Worm (Caenorhabditis elegans) whole organism, midembryonic: ENCODE results near the gene W04E12.5.

Experiments
- T22C8.4 ChIP-seq: fragments of 200-800 bp; sonication (Bioruptor generic); IDR thresholded peaks from 2 replicates; pipeline ENCODE4 v1.3.6; 2022; ENCODE audit warnings: missing genetic modification characterization, missing compliant biosample characterization
- flt-1 ChIP-seq: fragments of 200-800 bp; sonication (Bioruptor generic); IDR thresholded peaks from 2 replicates; pipeline ENCODE4 v1.3.6; 2022; ENCODE audit warnings: missing genetic modification characterization, missing compliant biosample characterization
- ref-1 ChIP-seq: fragments of 200-800 bp; sonication (Bioruptor generic); conservative IDR thresholded peaks from 2 replicates; pipeline ENCODE4 v1.3.6; 2022; ENCODE audit warnings: missing genetic modification reagents, missing genetic modification characterization, missing compliant biosample characterization
- tab-1 ChIP-seq: fragments of 200-800 bp; sonication (Bioruptor generic); IDR thresholded peaks from 2 replicates; pipeline ENCODE4 v1.3.6; 2022; ENCODE audit warnings: missing genetic modification characterization, missing compliant biosample characterization

DNA sequence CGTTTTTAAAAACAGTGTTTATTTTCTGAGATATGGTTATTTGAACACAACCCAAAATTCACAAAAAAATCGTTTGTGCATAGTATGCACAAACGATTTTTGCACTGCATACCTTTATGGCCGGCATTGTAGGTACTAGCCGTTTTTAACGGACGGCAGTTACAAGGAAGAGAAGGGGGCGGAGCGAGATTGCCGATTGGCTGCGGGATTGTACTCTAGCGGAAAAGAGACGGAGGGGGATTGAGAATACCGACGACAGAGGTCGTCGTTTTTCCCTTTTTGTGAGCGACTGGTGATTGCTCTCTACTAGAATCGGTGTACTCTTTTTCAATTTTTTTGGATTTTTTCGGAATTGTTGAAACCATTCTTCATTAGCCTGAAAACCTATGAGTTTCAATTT, 21.8 kb downstream of the W04E12.5 start:
- no peak for TF ChIP-seq flt-1 (GFP tag; lab: Robert Waterston, UW)
- no peak for TF ChIP-seq T22C8.4
- TF ChIP-seq ref-1 (GFP tag; lab: Robert Waterston, UW), result no peak
- TF ChIP-seq tab-1, result no peak
